Fruit fly (Drosophila melanogaster) whole organism, prepupa: ENCODE measurements around the gene CG31342.

ENCODE experiments used
- CG31627 ChIP-seq: fragments of 200-800 bp; sonication (Bioruptor generic); optimal IDR thresholded peaks from 3 replicates; lab custom pipeline; 2016; ENCODE audit warnings: missing biosample characterization, missing genetic modification characterization
- CG32006 ChIP-seq: fragments of 200-800 bp; sonication (Bioruptor generic); optimal IDR thresholded peaks from 3 replicates; lab custom pipeline; 2017; ENCODE audit warnings: missing biosample characterization, mild to moderate bottlenecking, missing genetic modification characterization
- CG34406 ChIP-seq: fragments of 200-800 bp; sonication (Bioruptor generic); optimal IDR thresholded peaks from 3 replicates; lab custom pipeline; 2016; ENCODE audit warnings: missing biosample characterization, missing genetic modification characterization
- CG6854 ChIP-seq: fragments of 200-800 bp; sonication (Bioruptor generic); optimal IDR thresholded peaks from 2 replicates; lab custom pipeline; 2017; ENCODE audit warnings: missing biosample characterization, mild to moderate bottlenecking, missing genetic modification characterization
- Hr39 ChIP-seq: fragments of 200-800 bp; sonication (Bioruptor generic); optimal IDR thresholded peaks from 2 replicates; lab custom pipeline; 2016; ENCODE audit warnings: missing biosample characterization, missing genetic modification characterization
- Sox102F ChIP-seq: fragments of 200-800 bp; sonication (Bioruptor generic); optimal IDR thresholded peaks from 2 replicates; lab custom pipeline; 2016; ENCODE audit warnings: missing biosample characterization, mild to moderate bottlenecking, missing genetic modification characterization

DNA sequence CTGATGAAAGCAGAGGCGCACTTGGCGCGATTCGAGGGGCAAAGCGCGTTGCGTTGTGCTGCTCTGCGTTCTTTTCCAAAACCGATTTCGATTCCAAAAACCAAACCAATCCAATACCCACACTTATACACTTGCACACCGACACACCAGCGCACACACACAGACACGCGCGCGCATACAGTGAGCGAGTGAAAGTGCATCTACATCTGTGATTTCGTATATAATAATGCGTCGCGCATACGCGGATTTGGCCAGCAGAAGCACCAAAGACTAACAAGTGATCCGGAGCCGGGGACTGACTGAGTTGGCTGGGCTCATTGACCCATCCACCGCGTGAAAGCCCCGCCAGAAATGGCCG is 12.4 kb downstream of the CG31342 start:
- TF ChIP-seq CG32006 (GFP tag; lab: Kevin White, UChicago) (no peak), Hr39 (GFP tag; lab: Kevin White, UChicago) (no peak), CG6854 (GFP tag; lab: Kevin White, UChicago) (peak; percentile 42), CG31627 (GFP tag; lab: Kevin White, UChicago) (no peak), Sox102F (no peak), CG34406 (GFP tag; lab: Kevin White, UChicago) (no peak)
